Fruit fly (Drosophila melanogaster) whole organism, embryonic: ENCODE results near the gene Ir93a.

ENCODE experiments used
- CG13894 ChIP-seq: fragments of 200-800 bp; sonication (Bioruptor generic); optimal IDR thresholded peaks from 3 replicates; lab custom pipeline; 2018; ENCODE audit warnings: missing biosample characterization, mild to moderate bottlenecking, missing genetic modification characterization, moderate library complexity
- CG1603 ChIP-seq: fragments of 200-800 bp; sonication (Bioruptor generic); optimal IDR thresholded peaks from 2 replicates; lab custom pipeline; 2019; ENCODE audit warnings: missing biosample characterization, mild to moderate bottlenecking, missing genetic modification characterization, moderate library complexity
- CG3163 ChIP-seq: fragments of 200-800 bp; sonication (Bioruptor generic); optimal IDR thresholded peaks from 3 replicates; lab custom pipeline; 2016; ENCODE audit warnings: missing biosample characterization, missing genetic modification characterization
- CG6683 ChIP-seq: fragments of 200-800 bp; sonication (Bioruptor generic); optimal IDR thresholded peaks from 2 replicates; lab custom pipeline; 2017; ENCODE audit warnings: missing biosample characterization, mild to moderate bottlenecking, missing genetic modification characterization, missing genetic modification reagents
- Camta ChIP-seq: fragments of 200-800 bp; sonication (Bioruptor generic); optimal IDR thresholded peaks from 2 replicates; lab custom pipeline; 2016; ENCODE audit warnings: missing biosample characterization, missing genetic modification characterization
- Hmx ChIP-seq: fragments of 200-800 bp; sonication (Bioruptor generic); optimal IDR thresholded peaks from 2 replicates; lab custom pipeline; 2016; ENCODE audit warnings: missing biosample characterization, missing genetic modification characterization
- TFAM ChIP-seq: fragments of 200-800 bp; sonication (Bioruptor generic); optimal IDR thresholded peaks from 2 replicates; lab custom pipeline; 2017; ENCODE audit warnings: missing biosample characterization, missing genetic modification characterization, inconsistent platforms
- da ChIP-seq: fragments of 200-800 bp; sonication (Bioruptor generic); optimal IDR thresholded peaks from 2 replicates; lab custom pipeline; 2016; ENCODE audit warnings: missing biosample characterization, missing genetic modification characterization
- fd64A ChIP-seq: fragments of 200-800 bp; sonication (Bioruptor generic); optimal IDR thresholded peaks from 3 replicates; lab custom pipeline; 2018; ENCODE audit warnings: missing biosample characterization, mild to moderate bottlenecking, missing genetic modification characterization
- zfh2 ChIP-seq: fragments of 200-800 bp; sonication (Bioruptor generic); optimal IDR thresholded peaks from 2 replicates; lab custom pipeline; 2016; ENCODE audit warnings: missing biosample characterization, missing genetic modification characterization

- TF ChIP-seq Camta (GFP tag; lab: Kevin White, UChicago) = no peak
- no peak for TF ChIP-seq CG13894 (tag; lab: Kevin White, UChicago)
- TF ChIP-seq CG6683 (GFP tag; lab: Kevin White, UChicago) = no peak
- no peak for TF ChIP-seq zfh2 (GFP tag; lab: Kevin White, UChicago)
- TF ChIP-seq da (GFP tag; lab: Kevin White, UChicago) = no peak
- TF ChIP-seq fd64A (GFP tag; lab: Kevin White, UChicago) = no peak
- TF ChIP-seq CG3163 (GFP tag; lab: Kevin White, UChicago) = no peak
- TF ChIP-seq TFAM (GFP tag; lab: Kevin White, UChicago) = no peak
- no peak for TF ChIP-seq Hmx (GFP tag; lab: Kevin White, UChicago)
- no peak for TF ChIP-seq CG1603 (tag; lab: Kevin White, UChicago)
Measured at dm6 chr3R:20826929-20827328, 32.8 kb downstream of the Ir93a start.
